Fruit fly (Drosophila melanogaster): ENCODE measurements around the gene Mob2.

DNA sequence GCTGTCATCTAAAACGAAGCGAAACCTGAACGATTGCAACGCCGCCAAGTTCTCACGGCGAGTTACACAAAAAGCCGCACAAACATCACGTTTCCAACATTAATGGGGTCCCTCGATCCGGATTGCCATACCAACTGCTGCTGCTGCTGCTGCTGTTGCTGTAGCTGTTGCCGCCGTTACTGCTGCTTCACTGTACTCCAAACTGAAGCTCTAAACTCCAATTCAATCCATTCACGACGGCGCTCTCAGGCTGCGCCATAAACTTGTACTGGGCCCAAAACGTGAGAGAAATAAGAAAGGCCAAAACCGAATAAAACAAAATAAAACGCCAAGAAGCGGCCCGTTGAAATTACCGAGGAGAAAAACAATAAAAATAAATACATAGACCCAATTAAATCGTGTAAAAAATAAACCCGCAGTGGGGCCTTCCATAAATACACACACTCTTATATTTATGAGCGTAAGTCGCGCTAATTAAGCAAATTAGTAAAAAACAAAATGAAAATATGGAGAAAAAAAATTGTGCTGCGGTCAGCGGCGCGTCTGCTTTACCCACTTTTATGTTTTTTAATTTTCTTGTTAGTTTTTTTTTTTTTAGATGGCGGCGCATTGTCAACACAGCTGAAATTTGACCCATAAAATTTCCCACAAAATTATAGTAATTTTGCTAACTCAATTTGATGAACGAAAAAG lies 14.6 kb downstream of the Mob2 start:
- TF ChIP-seq CG3919 (GFP tag; optimal IDR thresholded peaks at IDR 0.05) (no peak), ss (GFP tag; optimal IDR thresholded peaks at IDR 0.05) (no peak), Sox102F (GFP tag; optimal IDR thresholded peaks at IDR 0.05) (no peak), CG32006 (GFP tag; optimal IDR thresholded peaks at IDR 0.05) (no peak), Met (GFP tag; optimal IDR thresholded peaks at IDR 0.05) (no peak), esn (GFP tag; optimal IDR thresholded peaks at IDR 0.05) (no peak), CG9139 (GFP tag; optimal IDR thresholded peaks at IDR 0.05) (no peak), pdm3 (GFP tag; optimal IDR thresholded peaks at IDR 0.05) (no peak), Eip75B (GFP tag; optimal IDR thresholded peaks at IDR 0.05) (no peak), dsx (GFP tag; optimal IDR thresholded peaks at IDR 0.05; ENCODE audit: poor library complexity, severe bottlenecking) (no peak), Lpt (GFP tag; optimal IDR thresholded peaks at IDR 0.05) (no peak), CG1621 (tag; optimal IDR thresholded peaks at IDR 0.05) (no peak), spab (GFP tag; optimal IDR thresholded peaks at IDR 0.05) (no peak)

All from whole organism, prepupa.